Comparison of ENCODE assay signal across 5 fruit fly cellular contexts in the genomic region with DNA sequence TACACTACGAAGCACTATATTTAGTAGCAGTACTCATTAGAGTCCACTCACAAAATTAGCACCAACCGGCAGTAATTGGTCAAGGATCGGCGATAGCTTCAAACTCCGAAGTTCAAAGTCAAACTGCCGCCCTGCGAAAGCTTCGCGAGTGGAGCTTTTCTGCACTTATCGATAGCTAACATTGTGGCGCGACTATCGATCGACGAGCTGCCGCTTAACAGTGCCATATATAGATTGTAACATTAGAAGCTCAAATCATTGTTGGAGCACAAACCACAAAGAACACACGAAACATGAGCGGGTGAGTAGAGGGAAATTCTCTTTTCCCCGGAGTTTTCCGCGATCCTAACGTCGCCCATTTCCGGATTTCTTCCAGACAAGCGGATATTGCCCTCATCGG.
TF ChIP-seq lines count a peak whose summit lies in the region.

Gene Pgd, plus strand, starts transcription at position 23 of the 400 bp plus-strand sequence.

- no peak for TF ChIP-seq CTCF in whole organism, embryonic (GFP tag; optimal IDR thresholded peaks at IDR 0.05; lab: Kevin White, UChicago)

TF ChIP-seq in whole organism, adult, 20 proteins besides CTCF, POLR2A, EP300 and RAD21:
- TF ChIP-seq ovo (GFP tag; optimal IDR thresholded peaks at IDR 0.05; lab: Kevin White, UChicago) (peak; percentile 24), Clk (GFP tag; optimal IDR thresholded peaks at IDR 0.05; lab: Kevin White, UChicago) (no peak), toe (GFP tag; optimal IDR thresholded peaks at IDR 0.05; lab: Kevin White, UChicago) (no peak), Crg-1 (GFP tag; optimal IDR thresholded peaks at IDR 0.05; lab: Kevin White, UChicago) (peak; percentile 4), CG14711 (tag; optimal IDR thresholded peaks at IDR 0.05; lab: Kevin White, UChicago) (peak; percentile 49), Mnt (GFP tag; optimal IDR thresholded peaks at IDR 0.05; lab: Kevin White, UChicago) (no peak), bab1 (GFP tag; optimal IDR thresholded peaks at IDR 0.05; lab: Kevin White, UChicago) (peak; percentile 79), kay (GFP tag; lab: Kevin White, UChicago; ENCODE audit: borderline replicate concordance) (peak; percentile 21), cic (GFP tag; optimal IDR thresholded peaks at IDR 0.05; lab: Kevin White, UChicago) (peak; percentile 16), Hr96 (GFP tag; optimal IDR thresholded peaks at IDR 0.05; lab: Kevin White, UChicago) (peak; percentile 19), CG12768 (GFP tag; optimal IDR thresholded peaks at IDR 0.05; lab: Kevin White, UChicago) (peak; percentile 75), tj (GFP tag; optimal IDR thresholded peaks at IDR 0.05; lab: Kevin White, UChicago) (no peak)
TF ChIP-seq in whole organism, adult: peak in this region for 8.

TF ChIP-seq in whole organism, embryonic, 481 proteins besides CTCF, POLR2A, EP300 and RAD21 (continues in another document):
- TF ChIP-seq CG31365 (tag; optimal IDR thresholded peaks at IDR 0.05; lab: Kevin White, UChicago) (no peak), CG33557 (GFP tag; optimal IDR thresholded peaks at IDR 0.05; lab: Kevin White, UChicago) (no peak), CG7963 (GFP tag; IDR thresholded peaks at IDR 0.05; lab: Robert Waterston, UW; ENCODE audit: partially characterized antibody) (0 out of 3 replicates have a peak, but pooled peaks have one; percentile 32), D (optimal IDR thresholded peaks at IDR 0.05; lab: Kevin White, UChicago) (no peak), D (GFP tag; optimal IDR thresholded peaks at IDR 0.05; lab: Kevin White, UChicago) (no peak), ham (GFP tag; IDR thresholded peaks at IDR 0.05; lab: Robert Waterston, UW) (no peak), Hr78 (GFP tag; optimal IDR thresholded peaks at IDR 0.05; lab: Kevin White, UChicago) (peak in 1 of 2 experiments; percentile 23), lov (optimal IDR thresholded peaks at IDR 0.05; lab: Kevin White, UChicago) (no peak), lov (GFP tag; IDR thresholded peaks at IDR 0.05; lab: Robert Waterston, UW) (no peak), CG6791 (GFP tag; IDR thresholded peaks at IDR 0.05; lab: Robert Waterston, UW; ENCODE audit: partially characterized antibody) (peak; percentile 60; the same call in 2 of the 3 replicates), sisA (GFP tag; IDR thresholded peaks at IDR 0.05; lab: Robert Waterston, UW) (no peak), NK7.1 (GFP tag; optimal IDR thresholded peaks at IDR 0.05; lab: Kevin White, UChicago) (no peak), pzg (GFP tag; optimal IDR thresholded peaks at IDR 0.05; lab: Kevin White, UChicago) (peak; percentile 56), CoRest (tag; optimal IDR thresholded peaks at IDR 0.05; lab: Kevin White, UChicago) (no peak), CG15514 (GFP tag; optimal IDR thresholded peaks at IDR 0.05; lab: Kevin White, UChicago) (peak; percentile 39), HLH4C (GFP tag; IDR thresholded peaks at IDR 0.05; lab: Robert Waterston, UW; ENCODE audit: partially characterized antibody) (peak; percentile 51; the same call in 2 of the 3 replicates), CG9215 (GFP tag; IDR thresholded peaks at IDR 0.05; lab: Robert Waterston, UW) (no peak)

TF ChIP-seq in whole organism, prepupa, 60 proteins besides CTCF, POLR2A, EP300 and RAD21:
- TF ChIP-seq dsx (GFP tag; optimal IDR thresholded peaks at IDR 0.05; lab: Kevin White, UChicago; ENCODE audit: poor library complexity, severe bottlenecking) (peak; percentile 59), CG1621 (tag; optimal IDR thresholded peaks at IDR 0.05; lab: Kevin White, UChicago) (peak; percentile 44), Hr38 (GFP tag; optimal IDR thresholded peaks at IDR 0.05; lab: Kevin White, UChicago) (no peak), fkh (GFP tag; optimal IDR thresholded peaks at IDR 0.05; lab: Kevin White, UChicago) (no peak), CG15336 (GFP tag; IDR thresholded peaks at IDR 0.05; lab: Robert Waterston, UW) (peak; percentile 34; the same call in 1 of the 2 replicates), Sox14 (GFP tag; optimal IDR thresholded peaks at IDR 0.05; lab: Kevin White, UChicago) (peak; percentile 1), CG8119 (GFP tag; IDR thresholded peaks at IDR 0.05; lab: Robert Waterston, UW) (0 out of 3 replicates have a peak, but pooled peaks have one; percentile 13), ss (GFP tag; optimal IDR thresholded peaks at IDR 0.05; lab: Kevin White, UChicago) (peak in 1 of 2 experiments; percentile 28), eg (GFP tag; IDR thresholded peaks at IDR 0.05; lab: Robert Waterston, UW) (peak; percentile 36; the same call in 2 of the 3 replicates)

TF ChIP-seq in whole organism, pupa, 21 proteins besides CTCF, POLR2A, EP300 and RAD21:
- TF ChIP-seq CG12605 (GFP tag; IDR thresholded peaks at IDR 0.05; lab: Robert Waterston, UW), result peak; percentile 47
- peak; percentile 41; the same call in 1 of the 2 replicates for TF ChIP-seq Ets98B (GFP tag; IDR thresholded peaks at IDR 0.05; lab: Robert Waterston, UW)
- TF ChIP-seq gl (tag; optimal IDR thresholded peaks at IDR 0.05; lab: Kevin White, UChicago), result no peak
- TF ChIP-seq CG8301 (tag; optimal IDR thresholded peaks at IDR 0.05; lab: Kevin White, UChicago), result no peak
- TF ChIP-seq CG4496 (GFP tag; IDR thresholded peaks at IDR 0.05; lab: Robert Waterston, UW), result peak; percentile 30; the same call in 1 of the 3 replicates
- no peak for TF ChIP-seq D1 (tag; optimal IDR thresholded peaks at IDR 0.05; lab: Kevin White, UChicago)
- peak; percentile 57 for TF ChIP-seq EcR (GFP tag; optimal IDR thresholded peaks at IDR 0.05; lab: Kevin White, UChicago)

TF ChIP-seq in whole organism, wandering third instar larva, 38 proteins besides CTCF, POLR2A, EP300 and RAD21:
- TF ChIP-seq Hr83 (GFP tag; optimal IDR thresholded peaks at IDR 0.05; lab: Kevin White, UChicago; ENCODE audit: poor library complexity, severe bottlenecking), result peak; percentile 31
- TF ChIP-seq dl (GFP tag; optimal IDR thresholded peaks at IDR 0.05; lab: Kevin White, UChicago; ENCODE audit: insufficient read depth in 1 of 2, partially characterized antibody in 2 of 2), result no peak
- TF ChIP-seq dmrt93B (GFP tag; optimal IDR thresholded peaks at IDR 0.05; lab: Kevin White, UChicago), result no peak
- TF ChIP-seq N (GFP tag; optimal IDR thresholded peaks at IDR 0.05; lab: Kevin White, UChicago), result no peak
- TF ChIP-seq Rel (GFP tag; optimal IDR thresholded peaks at IDR 0.05; lab: Kevin White, UChicago), result no peak
- TF ChIP-seq Rel (tag; optimal IDR thresholded peaks at IDR 0.05; lab: Kevin White, UChicago), result peak; percentile 37
- TF ChIP-seq ey (GFP tag; optimal IDR thresholded peaks at IDR 0.05; lab: Kevin White, UChicago), result no peak
- no peak for TF ChIP-seq Hr78 (GFP tag; optimal IDR thresholded peaks at IDR 0.05; lab: Kevin White, UChicago)
- peak; percentile 16 for TF ChIP-seq Sp1 (GFP tag; optimal IDR thresholded peaks at IDR 0.05; lab: Kevin White, UChicago)
- TF ChIP-seq rgr (GFP tag; optimal IDR thresholded peaks at IDR 0.05; lab: Kevin White, UChicago), result no peak
- no peak for TF ChIP-seq brk (GFP tag; optimal IDR thresholded peaks at IDR 0.05; lab: Kevin White, UChicago)
- TF ChIP-seq foxo (GFP tag; optimal IDR thresholded peaks at IDR 0.05; lab: Kevin White, UChicago), result no peak
- TF ChIP-seq HLH106 (tag; optimal IDR thresholded peaks at IDR 0.05; lab: Kevin White, UChicago), result no peak
- no peak for TF ChIP-seq pan (optimal IDR thresholded peaks at IDR 0.05; lab: Kevin White, UChicago)
- TF ChIP-seq sv (GFP tag; optimal IDR thresholded peaks at IDR 0.05; lab: Kevin White, UChicago), result no peak
- no peak for TF ChIP-seq h (GFP tag; optimal IDR thresholded peaks at IDR 0.05; lab: Kevin White, UChicago)
- no peak for TF ChIP-seq CG9705 (GFP tag; optimal IDR thresholded peaks at IDR 0.05; lab: Kevin White, UChicago)
- no peak for TF ChIP-seq Dif (GFP tag; optimal IDR thresholded peaks at IDR 0.05; lab: Kevin White, UChicago; ENCODE audit: partially characterized antibody)
- TF ChIP-seq Mio (GFP tag; optimal IDR thresholded peaks at IDR 0.05; lab: Kevin White, UChicago), result no peak
- no peak for TF ChIP-seq GATAd (GFP tag; optimal IDR thresholded peaks at IDR 0.05; lab: Kevin White, UChicago)
- peak; percentile 24 for TF ChIP-seq Hnf4 (GFP tag; optimal IDR thresholded peaks at IDR 0.05; lab: Kevin White, UChicago)
- no peak for TF ChIP-seq CG32264 (GFP tag; optimal IDR thresholded peaks at IDR 0.05; lab: Kevin White, UChicago)
- TF ChIP-seq Jra (GFP tag; optimal IDR thresholded peaks at IDR 0.05; lab: Kevin White, UChicago), result no peak
TF ChIP-seq in whole organism, wandering third instar larva: peak in this region for 4.
